Worm (Caenorhabditis elegans) whole organism, early embryonic: ENCODE results near the gene acr-2.

ENCODE experiments used
- F13C5.2 ChIP-seq: sonication (generic microtip); optimal IDR thresholded peaks from 2 replicates; lab custom pipeline; 2017; ENCODE audit warnings: mild to moderate bottlenecking, missing genetic modification characterization, inconsistent platforms, missing compliant biosample characterization
- aly-1 ChIP-seq: sonication (generic microtip); optimal IDR thresholded peaks from 2 replicates; lab custom pipeline; 2016; ENCODE audit warnings: missing genetic modification characterization, missing compliant biosample characterization
- ama-1 ChIP-seq: fragments of 150-350 bp; optimal IDR thresholded peaks from 2 replicates; lab custom pipeline; 2014
- flt-1 ChIP-seq: fragments of 200-800 bp; sonication (Bioruptor generic); IDR thresholded peaks from 2 replicates; pipeline ENCODE4 v1.3.6; 2022; ENCODE audit warnings: missing genetic modification characterization, missing compliant biosample characterization
- pes-1 ChIP-seq: fragments of 200-800 bp; sonication (Bioruptor generic); IDR thresholded peaks from 2 replicates; pipeline ENCODE4 v1.3.6; 2022; ENCODE audit warnings: missing genetic modification reagents, missing genetic modification characterization, missing compliant biosample characterization
- tbx-37 ChIP-seq: fragments of 200-800 bp; sonication (Bioruptor generic); conservative IDR thresholded peaks from 2 replicates; pipeline ENCODE4 v1.3.6; 2022; ENCODE audit warnings: missing genetic modification reagents, missing genetic modification characterization, missing compliant biosample characterization

DNA sequence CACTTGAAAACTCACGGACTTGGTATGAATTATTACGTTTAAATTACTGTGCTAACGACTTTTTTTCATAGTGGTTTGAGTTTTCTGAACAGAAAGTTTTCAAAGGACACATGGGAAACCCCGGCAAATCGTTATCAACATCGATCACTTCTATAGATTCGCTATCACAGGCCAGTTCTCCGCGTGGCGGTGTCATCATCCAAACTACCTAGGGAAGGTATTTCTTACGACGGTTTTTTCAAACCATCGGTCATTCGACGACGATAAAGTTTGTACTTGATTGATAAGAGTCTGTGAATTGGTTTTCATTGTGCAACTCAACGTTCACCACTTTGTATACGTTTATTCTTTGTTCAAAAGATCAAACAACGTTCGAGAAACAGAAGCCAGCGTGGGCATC lies 42.2 kb downstream of the acr-2 start:
- no peak for TF ChIP-seq F13C5.2 (tag; lab: Kevin White, UChicago)
- no peak for TF ChIP-seq aly-1 (tag; lab: Kevin White, UChicago)
- no peak for TF ChIP-seq flt-1 (GFP tag; lab: Robert Waterston, UW)
- TF ChIP-seq tbx-37 = no peak
- TF ChIP-seq ama-1 = no peak
- TF ChIP-seq pes-1 (GFP tag; lab: Robert Waterston, UW) = no peak
